Fruit fly (Drosophila melanogaster) whole organism, wandering third instar larva: ENCODE measurements around the gene Pmvk.
A peak's percentile ranks its signal among the peaks of the same experiment; 100 is the strongest.

Experiments used
- Abd-B ChIP-seq: fragments of >200 bp; optimal IDR thresholded peaks from 2 replicates; lab custom pipeline; 2017; ENCODE audit warnings: missing biosample characterization, missing genetic modification characterization
- CG32264 ChIP-seq: fragments of 200-800 bp; sonication (Bioruptor generic); optimal IDR thresholded peaks from 2 replicates; lab custom pipeline; 2016; ENCODE audit warnings: missing biosample characterization, missing genetic modification characterization
- CG9705 ChIP-seq: fragments of 200-800 bp; sonication (Bioruptor generic); optimal IDR thresholded peaks from 2 replicates; lab custom pipeline; 2018; ENCODE audit warnings: missing biosample characterization, mild to moderate bottlenecking, missing genetic modification characterization
- CrebA ChIP-seq: fragments of 200-800 bp; sonication (Bioruptor generic); optimal IDR thresholded peaks from 2 replicates; lab custom pipeline; 2016; ENCODE audit warnings: missing biosample characterization, mild to moderate bottlenecking, missing genetic modification characterization, borderline replicate concordance
- Dfd ChIP-seq: fragments of >200 bp; optimal IDR thresholded peaks from 2 replicates; lab custom pipeline; 2017; ENCODE audit warnings: missing biosample characterization, missing genetic modification characterization
- Dif ChIP-seq: fragments of 200-275, 200-300 bp; sonication (Bioruptor generic); optimal IDR thresholded peaks from 2 replicates; lab custom pipeline; 2018; ENCODE audit warnings: missing biosample characterization, missing genetic modification characterization; ENCODE audit not compliant: partially characterized antibody
- GATAd ChIP-seq: sonication (Bioruptor generic); optimal IDR thresholded peaks from 2 replicates; lab custom pipeline; 2016; ENCODE audit warnings: missing biosample characterization, missing genetic modification characterization
- HLH106 ChIP-seq: fragments of 200-800 bp; optimal IDR thresholded peaks from 3 replicates; lab custom pipeline; 2019; ENCODE audit warnings: missing biosample characterization, mild to moderate bottlenecking, missing genetic modification characterization, moderate library complexity
- Hnf4 ChIP-seq: fragments of 200-800 bp; sonication (Bioruptor generic); optimal IDR thresholded peaks from 2 replicates; lab custom pipeline; 2016; ENCODE audit warnings: missing biosample characterization, mild to moderate bottlenecking, missing genetic modification characterization
- Hr78 ChIP-seq: fragments of >200 bp; optimal IDR thresholded peaks from 2 replicates; lab custom pipeline; 2017; ENCODE audit warnings: missing biosample characterization, missing genetic modification characterization
- Hr83 ChIP-seq: fragments of 200-300 bp; sonication (Bioruptor generic); optimal IDR thresholded peaks from 2 replicates; lab custom pipeline; 2016; ENCODE audit warnings: missing biosample characterization, mild to moderate bottlenecking, missing genetic modification characterization, moderate library complexity; ENCODE audit not compliant: poor library complexity, severe bottlenecking
- Jra ChIP-seq: sonication (Bioruptor generic); optimal IDR thresholded peaks from 2 replicates; lab custom pipeline; 2016; ENCODE audit warnings: missing biosample characterization, missing genetic modification characterization
- Mio ChIP-seq: sonication (Bioruptor generic); optimal IDR thresholded peaks from 2 replicates; lab custom pipeline; 2016; ENCODE audit warnings: missing biosample characterization, missing genetic modification characterization
- Myc ChIP-seq: fragments of >200 bp; optimal IDR thresholded peaks from 2 replicates; lab custom pipeline; 2017
- N ChIP-seq: fragments of >200 bp; optimal IDR thresholded peaks from 2 replicates; lab custom pipeline; 2018; ENCODE audit warnings: missing biosample characterization, missing external identifiers, missing genetic modification characterization
- OdsH ChIP-seq: fragments of 200-800 bp; sonication (Bioruptor generic); optimal IDR thresholded peaks from 2 replicates; lab custom pipeline; 2016; ENCODE audit warnings: missing biosample characterization, mild to moderate bottlenecking, missing genetic modification characterization
- Rel ChIP-seq, 2 experiments: fragments of 200-800 bp; sonication (Bioruptor generic) in 1 of 2; optimal IDR thresholded peaks; 2 replicates in 1 of 2; 3 replicates in 1 of 2; lab custom pipeline; 2016 to 2019; ENCODE audit warnings: mild to moderate bottlenecking in 2 of 2, missing biosample characterization in 2 of 2, missing genetic modification characterization in 2 of 2, moderate library complexity in 1 of 2
- Sp1 ChIP-seq: fragments of 200-800 bp; sonication (Bioruptor generic); optimal IDR thresholded peaks from 3 replicates; lab custom pipeline; 2019; ENCODE audit warnings: missing biosample characterization, mild to moderate bottlenecking, missing genetic modification characterization, moderate library complexity
- Vsx2 ChIP-seq: fragments of 200-300, 225-300 bp; sonication (Bioruptor generic); optimal IDR thresholded peaks from 2 replicates; lab custom pipeline; 2018; ENCODE audit warnings: missing biosample characterization, missing genetic modification characterization; ENCODE audit not compliant: partially characterized antibody
- br ChIP-seq: fragments of 200-800 bp; sonication (Bioruptor generic); optimal IDR thresholded peaks from 2 replicates; lab custom pipeline; 2016; ENCODE audit warnings: missing biosample characterization, missing genetic modification characterization
- brk ChIP-seq: fragments of 200-800 bp; sonication (Bioruptor generic); optimal IDR thresholded peaks from 2 replicates; lab custom pipeline; 2016; ENCODE audit warnings: missing biosample characterization, mild to moderate bottlenecking, missing genetic modification characterization
- dl ChIP-seq, 2 experiments: fragments of 175-275, 200-275 bp in 1 of 2; fragments of 200-275 bp in 1 of 2; sonication (Bioruptor generic); optimal IDR thresholded peaks; lab custom pipeline; 2018; ENCODE audit warnings: mild to moderate bottlenecking in 2 of 2, missing biosample characterization in 2 of 2, missing genetic modification characterization in 2 of 2, moderate library complexity in 2 of 2; ENCODE audit not compliant: partially characterized antibody in 2 of 2, insufficient read depth in 1 of 2
- dmrt93B ChIP-seq: fragments of 200-800 bp; sonication (Bioruptor generic); optimal IDR thresholded peaks from 2 replicates; lab custom pipeline; 2018; ENCODE audit warnings: missing biosample characterization, mild to moderate bottlenecking, missing genetic modification characterization
- dsf ChIP-seq: sonication (Bioruptor generic); optimal IDR thresholded peaks from 2 replicates; lab custom pipeline; 2016; ENCODE audit warnings: missing biosample characterization, missing genetic modification characterization, borderline replicate concordance
- ey ChIP-seq: fragments of 200-800 bp; sonication (Bioruptor generic); optimal IDR thresholded peaks from 2 replicates; lab custom pipeline; 2016; ENCODE audit warnings: missing biosample characterization, missing genetic modification characterization
- foxo ChIP-seq, 2 experiments: fragments of 200-800 bp; sonication (Bioruptor generic); optimal IDR thresholded peaks; 2 replicates in 1 of 2; 3 replicates in 1 of 2; lab custom pipeline; 2016 to 2017; ENCODE audit warnings: missing biosample characterization in 2 of 2, missing genetic modification characterization in 2 of 2
- fru ChIP-seq: fragments of 200-800 bp; sonication (Bioruptor generic); optimal IDR thresholded peaks from 3 replicates; lab custom pipeline; 2016; ENCODE audit warnings: missing biosample characterization, mild to moderate bottlenecking, missing genetic modification characterization
- h ChIP-seq: fragments of 200-800 bp; sonication (Bioruptor generic); optimal IDR thresholded peaks from 3 replicates; lab custom pipeline; 2016; ENCODE audit warnings: missing biosample characterization, mild to moderate bottlenecking, missing genetic modification characterization
- jim ChIP-seq: fragments of 175-275, 200-325 bp; sonication (Bioruptor generic); optimal IDR thresholded peaks from 2 replicates; lab custom pipeline; 2016; ENCODE audit warnings: missing biosample characterization, mild to moderate bottlenecking, missing genetic modification characterization
- lola ChIP-seq: fragments of >200 bp; optimal IDR thresholded peaks from 2 replicates; lab custom pipeline; 2017; ENCODE audit warnings: missing biosample characterization, missing genetic modification characterization
- pan ChIP-seq: fragments of >200 bp; optimal IDR thresholded peaks from 2 replicates; lab custom pipeline; 2017
- psq ChIP-seq: fragments of 200-800 bp; sonication (Bioruptor generic); optimal IDR thresholded peaks from 3 replicates; lab custom pipeline; 2017; ENCODE audit warnings: missing biosample characterization, mild to moderate bottlenecking, missing genetic modification characterization, moderate library complexity
- rgr ChIP-seq: fragments of 200-800 bp; sonication (Bioruptor generic); optimal IDR thresholded peaks from 3 replicates; lab custom pipeline; 2016; ENCODE audit warnings: missing biosample characterization, mild to moderate bottlenecking, missing genetic modification characterization
- sage ChIP-seq: fragments of 200-800 bp; sonication (Bioruptor generic); optimal IDR thresholded peaks from 2 replicates; lab custom pipeline; 2016; ENCODE audit warnings: missing biosample characterization, mild to moderate bottlenecking, missing genetic modification characterization
- sv ChIP-seq: fragments of 200-800 bp; sonication (Bioruptor generic); optimal IDR thresholded peaks from 3 replicates; lab custom pipeline; 2016; ENCODE audit warnings: missing biosample characterization, missing genetic modification characterization
- tai ChIP-seq: sonication (Bioruptor generic); optimal IDR thresholded peaks from 2 replicates; lab custom pipeline; 2016; ENCODE audit warnings: missing biosample characterization, missing genetic modification characterization
- usp ChIP-seq: fragments of >200 bp; optimal IDR thresholded peaks from 2 replicates; lab custom pipeline; 2017; ENCODE audit warnings: missing biosample characterization, missing genetic modification characterization
- woc ChIP-seq: sonication (Bioruptor generic); optimal IDR thresholded peaks from 2 replicates; lab custom pipeline; 2016; ENCODE audit warnings: missing biosample characterization, mild to moderate bottlenecking, missing genetic modification characterization

Gene Pmvk

dm6 chr2L:19571574-19572495 is 8.3 kb downstream of the Pmvk start:
- peak; percentile 84 for TF ChIP-seq Dif (GFP tag; lab: Kevin White, UChicago)
- TF ChIP-seq brk (GFP tag; lab: Kevin White, UChicago): peak; percentile 86
- TF ChIP-seq pan (lab: Kevin White, UChicago): no peak
- TF ChIP-seq lola (GFP tag; lab: Kevin White, UChicago): no peak
- TF ChIP-seq Hr78 (GFP tag; lab: Kevin White, UChicago): no peak
- TF ChIP-seq Hr83 (GFP tag; lab: Kevin White, UChicago): peak; percentile 70
- no peak for TF ChIP-seq HLH106 (tag; lab: Kevin White, UChicago)
- no peak for TF ChIP-seq Myc (lab: Kevin White, UChicago)
- no peak for TF ChIP-seq CrebA (GFP tag; lab: Kevin White, UChicago)
- no peak for TF ChIP-seq OdsH
- no peak for TF ChIP-seq Jra (GFP tag; lab: Kevin White, UChicago)
- no peak for TF ChIP-seq Rel (GFP tag; optimal IDR thresholded peaks at IDR 0.05; lab: Kevin White, UChicago)
- no peak for TF ChIP-seq Rel (tag; optimal IDR thresholded peaks at IDR 0.05; lab: Kevin White, UChicago)
- TF ChIP-seq rgr (GFP tag; lab: Kevin White, UChicago): no peak
- TF ChIP-seq foxo (GFP tag; optimal IDR thresholded peaks at IDR 0.05; lab: Kevin White, UChicago): no peak
- no peak for TF ChIP-seq CG32264
- peak; percentile 22 for TF ChIP-seq Vsx2
- no peak for TF ChIP-seq sage (GFP tag; lab: Kevin White, UChicago)
- peak; percentile 91 for TF ChIP-seq psq (GFP tag; lab: Kevin White, UChicago)
- no peak for TF ChIP-seq Mio
- TF ChIP-seq dl (GFP tag; optimal IDR thresholded peaks at IDR 0.05; lab: Kevin White, UChicago; ENCODE audit: insufficient read depth in 1 of 2, partially characterized antibody in 2 of 2): peak; percentile 70 to 77
- TF ChIP-seq ey (GFP tag; lab: Kevin White, UChicago): no peak
- TF ChIP-seq dmrt93B: no peak
- TF ChIP-seq fru (GFP tag; lab: Kevin White, UChicago): peak; percentile 22
- no peak for TF ChIP-seq Hnf4 (GFP tag; lab: Kevin White, UChicago)
- TF ChIP-seq Abd-B (GFP tag; lab: Kevin White, UChicago): no peak
- peak; percentile 5 for TF ChIP-seq h
- TF ChIP-seq jim (GFP tag; lab: Kevin White, UChicago): no peak
- TF ChIP-seq usp: no peak
- no peak for TF ChIP-seq GATAd (GFP tag; lab: Kevin White, UChicago)
- no peak for TF ChIP-seq br (GFP tag; lab: Kevin White, UChicago)
- TF ChIP-seq N: peak; percentile 94
- no peak for TF ChIP-seq dsf
- no peak for TF ChIP-seq CG9705 (GFP tag; lab: Kevin White, UChicago)
- TF ChIP-seq Dfd (GFP tag; lab: Kevin White, UChicago): no peak
- TF ChIP-seq Sp1 (GFP tag; lab: Kevin White, UChicago): no peak
- TF ChIP-seq woc: no peak
- TF ChIP-seq tai (GFP tag; lab: Kevin White, UChicago): peak; percentile 46
- TF ChIP-seq sv (GFP tag; lab: Kevin White, UChicago): no peak

- TF ChIP-seq N (no peak), lola (GFP tag; lab: Kevin White, UChicago) (no peak), Hnf4 (GFP tag; lab: Kevin White, UChicago) (peak; percentile 1), fru (GFP tag; lab: Kevin White, UChicago) (peak; percentile 55), brk (GFP tag; lab: Kevin White, UChicago) (peak; percentile 41), Rel (GFP tag; optimal IDR thresholded peaks at IDR 0.05; lab: Kevin White, UChicago) (no peak), Rel (tag; optimal IDR thresholded peaks at IDR 0.05; lab: Kevin White, UChicago) (peak; percentile 4), ey (GFP tag; lab: Kevin White, UChicago) (peak; percentile 57), Hr83 (GFP tag; lab: Kevin White, UChicago) (no peak), Sp1 (GFP tag; lab: Kevin White, UChicago) (peak; percentile 15), rgr (GFP tag; lab: Kevin White, UChicago) (peak; percentile 57), dl (GFP tag; optimal IDR thresholded peaks at IDR 0.05; lab: Kevin White, UChicago; ENCODE audit: insufficient read depth in 1 of 2, partially characterized antibody in 2 of 2) (peak in 1 of 2 experiments; percentile 1), Dif (GFP tag; lab: Kevin White, UChicago) (no peak), Abd-B (GFP tag; lab: Kevin White, UChicago) (no peak), Vsx2 (no peak), br (GFP tag; lab: Kevin White, UChicago) (peak; percentile 46), dmrt93B (no peak), Hr78 (GFP tag; lab: Kevin White, UChicago) (no peak), CrebA (GFP tag; lab: Kevin White, UChicago) (no peak), Dfd (GFP tag; lab: Kevin White, UChicago) (no peak), sage (GFP tag; lab: Kevin White, UChicago) (no peak), pan (lab: Kevin White, UChicago) (no peak), dsf (no peak), HLH106 (tag; lab: Kevin White, UChicago) (peak; percentile 37), CG9705 (GFP tag; lab: Kevin White, UChicago) (no peak), Jra (GFP tag; lab: Kevin White, UChicago) (no peak), usp (no peak), GATAd (GFP tag; lab: Kevin White, UChicago) (no peak), CG32264 (no peak), h (peak; percentile 64), Mio (no peak), Myc (lab: Kevin White, UChicago) (no peak), woc (peak; percentile 51), jim (GFP tag; lab: Kevin White, UChicago) (no peak), sv (GFP tag; lab: Kevin White, UChicago) (no peak), OdsH (peak; percentile 39), psq (GFP tag; lab: Kevin White, UChicago) (no peak), foxo (GFP tag; optimal IDR thresholded peaks at IDR 0.05; lab: Kevin White, UChicago) (peak in 1 of 2 experiments; percentile 62), tai (GFP tag; lab: Kevin White, UChicago) (no peak)
Measured at dm6 chr2L:19570806-19571254, 9.3 kb downstream of the Pmvk start.
